Fruit fly (Drosophila melanogaster): ENCODE measurements around the gene CG11537.
A peak's percentile ranks its signal among the peaks of the same experiment; 100 is the strongest.

The CG11537 gene

DNA sequence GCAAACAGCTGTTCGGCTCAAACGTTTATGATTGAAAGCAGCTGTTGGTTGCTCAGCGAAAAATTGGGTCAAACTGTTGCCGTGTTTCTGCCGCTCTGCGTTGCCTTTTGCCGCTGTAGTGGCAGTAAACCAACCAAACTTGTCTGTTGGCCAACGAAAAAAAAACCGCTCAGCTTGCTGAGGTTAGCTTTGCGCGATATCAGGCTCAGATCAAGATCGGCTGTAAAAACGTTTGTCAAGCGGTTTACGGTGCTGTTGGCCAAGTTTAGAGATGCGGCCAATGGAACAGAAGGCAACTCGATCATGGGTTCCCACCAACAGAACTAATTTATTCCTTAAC lies 64.1 kb downstream of the CG11537 start (continued):
- TF ChIP-seq dimm (GFP tag; IDR thresholded peaks at IDR 0.05) (no peak), CG32767 (GFP tag; IDR thresholded peaks at IDR 0.05) (no peak), CG13287 (GFP tag; IDR thresholded peaks at IDR 0.05; ENCODE audit: partially characterized antibody) (peak; percentile 26; the same call in 1 of the 2 replicates), CG12104 (GFP tag; optimal IDR thresholded peaks at IDR 0.05) (no peak), sqz (GFP tag; optimal IDR thresholded peaks at IDR 0.05) (peak; percentile 70), Eip74EF (GFP tag; optimal IDR thresholded peaks at IDR 0.05) (no peak), CG17359 (tag; optimal IDR thresholded peaks at IDR 0.05) (no peak), Dfd (GFP tag; optimal IDR thresholded peaks at IDR 0.05) (no peak), ci (GFP tag; IDR thresholded peaks at IDR 0.05) (0 out of 3 replicates have a peak, but pooled peaks have one; percentile 4), CrebB (tag; optimal IDR thresholded peaks at IDR 0.05) (no peak), CG15479 (GFP tag; optimal IDR thresholded peaks at IDR 0.05) (no peak), ftz-f1 (GFP tag; optimal IDR thresholded peaks at IDR 0.05) (no peak), Oaz (GFP tag; IDR thresholded peaks at IDR 0.05) (no peak), ab (GFP tag; optimal IDR thresholded peaks at IDR 0.05) (no peak), CG17186 (GFP tag; optimal IDR thresholded peaks at IDR 0.05) (no peak), chn (GFP tag; optimal IDR thresholded peaks at IDR 0.05) (no peak)

DNA sequence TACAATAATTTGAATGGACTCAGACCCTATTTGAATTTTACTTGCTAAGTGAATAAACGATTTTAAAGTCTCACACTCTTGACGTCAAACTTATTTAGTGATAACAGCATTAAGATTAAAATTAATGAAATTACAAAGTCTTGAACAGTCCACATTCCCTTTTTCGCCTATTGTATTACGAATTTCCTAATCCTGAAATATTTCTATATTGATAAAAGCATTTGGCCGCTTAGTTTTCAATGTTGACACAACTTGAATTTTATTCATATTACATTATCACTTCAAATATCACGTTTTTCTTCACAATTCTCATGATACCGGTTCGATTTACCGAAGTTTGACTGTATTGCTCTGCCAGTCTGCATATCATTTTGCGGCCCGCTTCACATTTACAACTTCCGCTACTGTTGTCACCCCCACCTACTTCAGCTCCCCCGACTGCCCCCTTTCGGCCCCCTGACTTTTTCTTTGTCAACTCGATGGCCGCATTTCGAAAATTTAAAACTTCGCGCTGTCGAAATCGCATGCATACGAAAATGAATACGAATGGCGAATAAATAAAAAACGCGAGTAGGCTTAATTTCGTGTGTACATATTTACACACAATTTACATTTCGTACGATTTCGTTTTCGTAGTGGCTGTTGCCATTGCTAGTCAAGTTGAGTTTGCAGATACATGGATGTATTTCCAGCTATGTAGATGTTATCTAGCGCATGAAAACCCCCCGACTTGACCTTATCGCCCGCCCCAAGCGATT lies 64.7 kb downstream of the CG11537 start:
- no peak for TF ChIP-seq Dll (GFP tag; IDR thresholded peaks at IDR 0.05; ENCODE audit: partially characterized antibody)
- TF ChIP-seq Lim3 (GFP tag; IDR thresholded peaks at IDR 0.05), result no peak
- TF ChIP-seq ssp (GFP tag; IDR thresholded peaks at IDR 0.05), result no peak
- peak; percentile 22 for TF ChIP-seq CG12104 (GFP tag; optimal IDR thresholded peaks at IDR 0.05)
- TF ChIP-seq bcd (GFP tag; optimal IDR thresholded peaks at IDR 0.05), result peak; percentile 36
- no peak for TF ChIP-seq H2.0 (GFP tag; IDR thresholded peaks at IDR 0.05)
- TF ChIP-seq tin (GFP tag; optimal IDR thresholded peaks at IDR 0.05), result peak; percentile 47
- peak; percentile 16 for TF ChIP-seq MTF-1 (GFP tag; optimal IDR thresholded peaks at IDR 0.05; ENCODE audit: borderline replicate concordance)
- TF ChIP-seq NFAT (GFP tag; IDR thresholded peaks at IDR 0.05), result no peak
- TF ChIP-seq salm (tag; optimal IDR thresholded peaks at IDR 0.05), result peak; percentile 24
- TF ChIP-seq CG5180 (GFP tag; optimal IDR thresholded peaks at IDR 0.05), result no peak
- TF ChIP-seq lmd (GFP tag; IDR thresholded peaks at IDR 0.05), result peak; percentile 44; the same call in 1 of the 2 replicates
- peak; percentile 52 for TF ChIP-seq Sox100B (GFP tag; optimal IDR thresholded peaks at IDR 0.05)
- TF ChIP-seq Aef1 (GFP tag; IDR thresholded peaks at IDR 0.05), result no peak; the same call in 2 of the 3 replicates
- peak; percentile 14 for TF ChIP-seq CG1603 (tag; optimal IDR thresholded peaks at IDR 0.05)
- no peak for TF ChIP-seq z (GFP tag; IDR thresholded peaks at IDR 0.05)
- no peak for TF ChIP-seq ab (GFP tag; optimal IDR thresholded peaks at IDR 0.05)
- 0 out of 2 replicates have a peak, but pooled peaks have one; percentile 23 for TF ChIP-seq CG32772 (GFP tag; IDR thresholded peaks at IDR 0.05)
- TF ChIP-seq D19A (tag; optimal IDR thresholded peaks at IDR 0.05), result no peak
- no peak for TF ChIP-seq CG6654 (GFP tag; optimal IDR thresholded peaks at IDR 0.05)
- peak; percentile 3 for TF ChIP-seq Dek (tag; optimal IDR thresholded peaks at IDR 0.05)
- no peak for TF ChIP-seq B-H2 (GFP tag; optimal IDR thresholded peaks at IDR 0.05)
- TF ChIP-seq stwl (tag; optimal IDR thresholded peaks at IDR 0.05), result no peak
- no peak for TF ChIP-seq TFAM (GFP tag; optimal IDR thresholded peaks at IDR 0.05)
- TF ChIP-seq CG2199 (GFP tag; IDR thresholded peaks at IDR 0.05), result no peak
- peak; percentile 27; the same call in 1 of the 3 replicates for TF ChIP-seq tgo (GFP tag; IDR thresholded peaks at IDR 0.05)
- no peak for TF ChIP-seq CkIIα-i1 (GFP tag; IDR thresholded peaks at IDR 0.05)
- TF ChIP-seq CG42726 (GFP tag; IDR thresholded peaks at IDR 0.05; ENCODE audit: partially characterized antibody), result no peak
- TF ChIP-seq tio (GFP tag; optimal IDR thresholded peaks at IDR 0.05), result no peak
- TF ChIP-seq NC2β (GFP tag; optimal IDR thresholded peaks at IDR 0.05), result no peak
- no peak for TF ChIP-seq Adf1 (GFP tag; IDR thresholded peaks at IDR 0.05)
- no peak for TF ChIP-seq CG8290 (GFP tag; optimal IDR thresholded peaks at IDR 0.05)
- peak in 1 of 2 experiments; percentile 72 for TF ChIP-seq CG8290 (tag; optimal IDR thresholded peaks at IDR 0.05)
- TF ChIP-seq CG15696 (tag; optimal IDR thresholded peaks at IDR 0.05), result no peak
- TF ChIP-seq Ravus (GFP tag; IDR thresholded peaks at IDR 0.05), result no peak
- TF ChIP-seq CG13287 (GFP tag; IDR thresholded peaks at IDR 0.05; ENCODE audit: partially characterized antibody), result no peak

All from whole organism, embryonic.